Worm (Caenorhabditis elegans) whole organism, L4 larva: ENCODE measurements around the gene F35C11.4.

Experiments used
- ZK546.5 ChIP-seq, 2 experiments: sonication (generic microtip); optimal IDR thresholded peaks; 2 replicates each; lab custom pipeline; 2017; ENCODE audit warnings: missing biosample characterization in 2 of 2, missing genetic modification characterization in 2 of 2
- mxl-3 ChIP-seq: fragments of 200-800 bp; sonication (Bioruptor generic); optimal IDR thresholded peaks from 2 replicates; lab custom pipeline; 2018; ENCODE audit warnings: mild to moderate bottlenecking, missing genetic modification characterization, missing compliant biosample characterization

The F35C11.4 gene

DNA sequence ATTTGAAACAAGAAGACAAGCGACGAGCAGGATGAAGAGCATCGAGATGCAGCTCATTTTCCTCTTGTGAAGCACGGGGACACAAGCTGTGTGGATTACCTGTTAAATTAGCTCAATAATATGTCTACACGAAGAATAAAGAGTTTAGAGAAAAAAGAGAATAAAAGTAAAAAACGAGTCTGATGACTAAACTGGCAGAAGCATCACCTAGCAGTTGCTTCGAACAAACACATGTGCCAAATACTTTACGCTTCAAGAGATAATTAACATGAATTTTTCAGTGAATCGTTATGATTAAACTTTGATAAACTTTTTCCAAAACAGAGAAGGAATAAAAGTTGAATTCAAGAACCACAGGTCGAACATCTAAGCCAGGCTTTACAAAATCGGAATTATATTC lies 46.5 kb downstream of the F35C11.4 start, which contains the start of gene nlp-55:
Gene nlp-55, minus strand, starts transcription at position 101 of the 400 bp plus-strand sequence.
- TF ChIP-seq ZK546.5 (tag; optimal IDR thresholded peaks at IDR 0.05; lab: Kevin White, UChicago) (no peak), mxl-3 (GFP tag; lab: Kevin White, UChicago) (no peak)
